Fruit fly (Drosophila melanogaster) whole organism, embryonic: ENCODE data around the gene ClpX.

Experiments used
- Abd-B ChIP-seq: fragments of 200-800 bp; sonication (Bioruptor generic); optimal IDR thresholded peaks from 2 replicates; lab custom pipeline; 2018; ENCODE audit warnings: missing biosample characterization, mild to moderate bottlenecking, missing genetic modification characterization, moderate library complexity
- Bdp1 ChIP-seq: fragments of 200-800 bp; sonication (Bioruptor generic); optimal IDR thresholded peaks from 3 replicates; lab custom pipeline; 2016; ENCODE audit warnings: missing biosample characterization, missing genetic modification characterization
- CG10267 ChIP-seq: fragments of 200-800 bp; sonication (Bioruptor generic); optimal IDR thresholded peaks from 2 replicates; lab custom pipeline; 2018; ENCODE audit warnings: missing biosample characterization, mild to moderate bottlenecking, missing genetic modification characterization, moderate library complexity
- CG10959 ChIP-seq: fragments of 200-800 bp; sonication (Bioruptor generic); IDR thresholded peaks from 2 replicates; pipeline ENCODE4 v1.3.6; 2022; ENCODE audit warnings: missing biosample characterization, missing genetic modification characterization
- CG11247 ChIP-seq: fragments of 200-800 bp; sonication (Bioruptor generic); IDR thresholded peaks from 2 replicates; pipeline ENCODE4 v1.3.6; 2022; ENCODE audit warnings: missing biosample characterization, missing genetic modification characterization
- CG11696 ChIP-seq: fragments of 200-800 bp; sonication (Bioruptor generic); IDR thresholded peaks from 2 replicates; pipeline ENCODE4 v1.3.6; 2022; ENCODE audit warnings: missing biosample characterization, missing genetic modification characterization
- CG15073 ChIP-seq: fragments of 200-800 bp; sonication (Bioruptor generic); optimal IDR thresholded peaks from 2 replicates; lab custom pipeline; 2016; ENCODE audit warnings: missing biosample characterization, missing genetic modification characterization
- CG15601 ChIP-seq: fragments of 200-800 bp; sonication (Bioruptor generic); optimal IDR thresholded peaks from 3 replicates; lab custom pipeline; 2019; ENCODE audit warnings: missing biosample characterization, mild to moderate bottlenecking, missing genetic modification characterization, moderate library complexity
- CG17361 ChIP-seq: fragments of 200-800 bp; sonication (Bioruptor generic); IDR thresholded peaks from 3 replicates; pipeline ENCODE4 v1.3.6; 2022; ENCODE audit warnings: missing biosample characterization, missing genetic modification characterization
- CG2120 ChIP-seq: fragments of 200-800 bp; sonication (Bioruptor generic); optimal IDR thresholded peaks from 3 replicates; lab custom pipeline; 2016; ENCODE audit warnings: missing biosample characterization, missing genetic modification characterization
- CG31224 ChIP-seq: fragments of 200-800 bp; sonication (Bioruptor generic); IDR thresholded peaks from 2 replicates; pipeline ENCODE4 v1.3.6; 2022; ENCODE audit warnings: missing biosample characterization, missing genetic modification characterization
- CG6689 ChIP-seq: fragments of 200-800 bp; sonication (Bioruptor generic); IDR thresholded peaks from 2 replicates; pipeline ENCODE4 v1.3.6; 2022; ENCODE audit warnings: missing biosample characterization, missing genetic modification characterization
- CTCF ChIP-seq: fragments of 200-800 bp; sonication (Bioruptor generic); optimal IDR thresholded peaks from 2 replicates; lab custom pipeline; 2017; ENCODE audit warnings: missing biosample characterization, mild to moderate bottlenecking, missing genetic modification characterization, moderate library complexity
- Drgx ChIP-seq: fragments of 200-800 bp; sonication (Bioruptor generic); IDR thresholded peaks from 2 replicates; pipeline ENCODE4 v1.3.6; 2022; ENCODE audit warnings: missing biosample characterization, missing genetic modification characterization
- E2f1 ChIP-seq: fragments of 200-800 bp; sonication (Bioruptor generic); IDR thresholded peaks from 2 replicates; pipeline ENCODE4 v1.3.6; 2022; ENCODE audit warnings: missing biosample characterization, missing genetic modification characterization
- Eip74EF ChIP-seq, 2 experiments: fragments of 200-800 bp in 1 of 2; fragments of >200 bp in 1 of 2; sonication (Bioruptor generic) in 1 of 2; optimal IDR thresholded peaks; 2 replicates each; lab custom pipeline; 2017 to 2019; ENCODE audit warnings: missing biosample characterization in 2 of 2, missing genetic modification characterization in 2 of 2, mild to moderate bottlenecking in 1 of 2, moderate library complexity in 1 of 2
- Elba2 ChIP-seq: fragments of 200-800 bp; sonication (Bioruptor generic); optimal IDR thresholded peaks from 3 replicates; lab custom pipeline; 2016; ENCODE audit warnings: missing biosample characterization, missing genetic modification characterization
- Gug ChIP-seq: fragments of 200-800 bp; sonication (Bioruptor generic); IDR thresholded peaks from 4 replicates; pipeline ENCODE4 v1.3.6; 2022; ENCODE audit warnings: missing biosample characterization, missing genetic modification characterization
- H15 ChIP-seq: fragments of 200-800 bp; sonication (Bioruptor generic); IDR thresholded peaks from 3 replicates; pipeline ENCODE4 v1.3.6; 2022; ENCODE audit warnings: missing biosample characterization, missing genetic modification characterization
- Hr39 ChIP-seq: fragments of >200 bp; optimal IDR thresholded peaks from 2 replicates; lab custom pipeline; 2017
- Lim3 ChIP-seq: fragments of 200-800 bp; sonication (Bioruptor generic); IDR thresholded peaks from 2 replicates; pipeline ENCODE4 v1.3.6; 2022; ENCODE audit warnings: missing biosample characterization, missing genetic modification characterization
- NC2β ChIP-seq: fragments of 200-800 bp; sonication (Bioruptor generic); optimal IDR thresholded peaks from 2 replicates; lab custom pipeline; 2016; ENCODE audit warnings: missing biosample characterization, missing genetic modification characterization
- Scr ChIP-seq: fragments of 200-800 bp; sonication (Bioruptor generic); IDR thresholded peaks from 2 replicates; pipeline ENCODE4 v1.3.6; 2022; ENCODE audit warnings: missing biosample characterization, missing genetic modification characterization; ENCODE audit not compliant: partially characterized antibody
- Sox100B ChIP-seq: fragments of 200-800 bp; sonication (Bioruptor generic); optimal IDR thresholded peaks from 3 replicates; lab custom pipeline; 2018; ENCODE audit warnings: missing biosample characterization, mild to moderate bottlenecking, missing genetic modification characterization
- Sry-δ ChIP-seq: fragments of 200-800 bp; sonication (Bioruptor generic); optimal IDR thresholded peaks from 2 replicates; lab custom pipeline; 2016; ENCODE audit warnings: missing biosample characterization, missing genetic modification characterization
- Ssrp ChIP-seq: fragments of 200-800 bp; sonication (Bioruptor generic); optimal IDR thresholded peaks from 2 replicates; lab custom pipeline; 2018; ENCODE audit warnings: missing biosample characterization, mild to moderate bottlenecking, missing genetic modification characterization, moderate library complexity
- Stat92E ChIP-seq, 3 experiments: fragments of >200 bp in 2 of 3; fragments of 200-800 bp in 1 of 3; sonication (Bioruptor generic) in 1 of 3; optimal IDR thresholded peaks; 2 replicates each; lab custom pipeline; 2017 to 2019; ENCODE audit warnings: missing biosample characterization in 3 of 3, missing genetic modification characterization in 3 of 3, mild to moderate bottlenecking in 1 of 3, moderate library complexity in 1 of 3
- Trl ChIP-seq, 3 experiments: fragments of >200 bp in 2 of 3; fragments of 200-800 bp in 1 of 3; sonication (Bioruptor generic) in 1 of 3; optimal IDR thresholded peaks; 2 replicates in 1 of 3; 3 replicates in 2 of 3; lab custom pipeline; 2016 to 2017; ENCODE audit warnings: missing biosample characterization in 1 of 3, missing genetic modification characterization in 1 of 3
- bcd ChIP-seq: fragments of 200-800 bp; sonication (Bioruptor generic); optimal IDR thresholded peaks from 2 replicates; lab custom pipeline; 2017; ENCODE audit warnings: missing biosample characterization, mild to moderate bottlenecking, missing genetic modification characterization
- br ChIP-seq: fragments of >200 bp; optimal IDR thresholded peaks from 2 replicates; lab custom pipeline; 2017
- cas ChIP-seq: fragments of 200-800 bp; sonication (Bioruptor generic); IDR thresholded peaks from 2 replicates; pipeline ENCODE4 v1.3.6; 2022; ENCODE audit warnings: missing biosample characterization, missing genetic modification characterization
- eve ChIP-seq, 2 experiments: fragments of >200 bp; optimal IDR thresholded peaks; 2 replicates each; lab custom pipeline; 2017; ENCODE audit warnings: missing biosample characterization in 2 of 2, missing genetic modification characterization in 2 of 2
- exex ChIP-seq: fragments of 200-800 bp; sonication (Bioruptor generic); optimal IDR thresholded peaks from 4 replicates; lab custom pipeline; 2018; ENCODE audit warnings: missing biosample characterization, mild to moderate bottlenecking, missing genetic modification characterization, moderate library complexity
- hbn ChIP-seq: fragments of 200-800 bp; sonication (Bioruptor generic); IDR thresholded peaks from 2 replicates; pipeline ENCODE4 v1.3.6; 2022; ENCODE audit warnings: missing biosample characterization, missing genetic modification characterization; ENCODE audit not compliant: partially characterized antibody
- her ChIP-seq: fragments of 200-800 bp; sonication (Bioruptor generic); optimal IDR thresholded peaks from 2 replicates; lab custom pipeline; 2016; ENCODE audit warnings: missing biosample characterization, missing genetic modification characterization
- lab ChIP-seq: fragments of 200-800 bp; sonication (Bioruptor generic); optimal IDR thresholded peaks from 3 replicates; lab custom pipeline; 2017; ENCODE audit warnings: missing biosample characterization, missing genetic modification characterization, mild to moderate bottlenecking, moderate library complexity, missing genetic modification reagents
- lmd ChIP-seq: fragments of 200-800 bp; sonication (Bioruptor generic); IDR thresholded peaks from 2 replicates; pipeline ENCODE4 v1.3.6; 2022; ENCODE audit warnings: missing biosample characterization, missing genetic modification characterization
- luna ChIP-seq: fragments of 200-800 bp; sonication (Bioruptor generic); optimal IDR thresholded peaks from 2 replicates; lab custom pipeline; 2016; ENCODE audit warnings: missing biosample characterization, missing genetic modification characterization
- mam ChIP-seq: fragments of 200-800 bp; sonication (Bioruptor generic); optimal IDR thresholded peaks from 3 replicates; lab custom pipeline; 2016; ENCODE audit warnings: missing biosample characterization, missing genetic modification characterization
- nerfin-1 ChIP-seq: fragments of 200-800 bp; sonication (Bioruptor generic); optimal IDR thresholded peaks from 3 replicates; lab custom pipeline; 2019; ENCODE audit warnings: missing biosample characterization, mild to moderate bottlenecking, missing genetic modification characterization, moderate library complexity
- p53 ChIP-seq: fragments of 200-800 bp; sonication (Bioruptor generic); optimal IDR thresholded peaks from 2 replicates; lab custom pipeline; 2016; ENCODE audit warnings: missing biosample characterization, missing genetic modification characterization
- pan ChIP-seq, 4 experiments: fragments of >200 bp in 3 of 4; fragments of 200-800 bp in 1 of 4; sonication (Bioruptor generic) in 1 of 4; optimal IDR thresholded peaks in 3 of 4; IDR thresholded peaks in 1 of 4; 2 replicates each; pipeline versions ENCODE4 v1.3.6 to Lab custom; 2017 to 2022; ENCODE audit warnings: missing biosample characterization in 2 of 4, missing genetic modification characterization in 2 of 4, mixed read lengths in 1 of 4
- sob ChIP-seq: fragments of 200-800 bp; sonication (Bioruptor generic); IDR thresholded peaks from 2 replicates; pipeline ENCODE4 v1.3.6; 2022; ENCODE audit warnings: missing biosample characterization, missing genetic modification characterization
- stc ChIP-seq: fragments of 200-800 bp; sonication (Bioruptor generic); IDR thresholded peaks from 2 replicates; pipeline ENCODE4 v1.3.6; 2022; ENCODE audit warnings: missing biosample characterization, missing genetic modification characterization
- tap ChIP-seq: fragments of 200-800 bp; optimal IDR thresholded peaks from 3 replicates; lab custom pipeline; 2019; ENCODE audit warnings: missing biosample characterization, mild to moderate bottlenecking, missing genetic modification characterization, moderate library complexity
- tna ChIP-seq: fragments of 200-800 bp; sonication (Bioruptor generic); IDR thresholded peaks from 2 replicates; pipeline ENCODE4 v1.3.6; 2022; ENCODE audit warnings: missing biosample characterization, missing genetic modification characterization; ENCODE audit not compliant: partially characterized antibody
- tup ChIP-seq: fragments of 200-800 bp; sonication (Bioruptor generic); optimal IDR thresholded peaks from 2 replicates; lab custom pipeline; 2016; ENCODE audit warnings: missing biosample characterization, mild to moderate bottlenecking, missing genetic modification characterization, moderate library complexity
- wek ChIP-seq: fragments of 200-800 bp; sonication (Bioruptor generic); optimal IDR thresholded peaks from 3 replicates; lab custom pipeline; 2018; ENCODE audit warnings: missing biosample characterization, mild to moderate bottlenecking, missing genetic modification characterization, moderate library complexity
- z ChIP-seq: fragments of 200-800 bp; sonication (Bioruptor generic); IDR thresholded peaks from 3 replicates; pipeline ENCODE4 v1.3.6; 2022; ENCODE audit warnings: missing biosample characterization, missing genetic modification characterization

Gene ClpX

DNA sequence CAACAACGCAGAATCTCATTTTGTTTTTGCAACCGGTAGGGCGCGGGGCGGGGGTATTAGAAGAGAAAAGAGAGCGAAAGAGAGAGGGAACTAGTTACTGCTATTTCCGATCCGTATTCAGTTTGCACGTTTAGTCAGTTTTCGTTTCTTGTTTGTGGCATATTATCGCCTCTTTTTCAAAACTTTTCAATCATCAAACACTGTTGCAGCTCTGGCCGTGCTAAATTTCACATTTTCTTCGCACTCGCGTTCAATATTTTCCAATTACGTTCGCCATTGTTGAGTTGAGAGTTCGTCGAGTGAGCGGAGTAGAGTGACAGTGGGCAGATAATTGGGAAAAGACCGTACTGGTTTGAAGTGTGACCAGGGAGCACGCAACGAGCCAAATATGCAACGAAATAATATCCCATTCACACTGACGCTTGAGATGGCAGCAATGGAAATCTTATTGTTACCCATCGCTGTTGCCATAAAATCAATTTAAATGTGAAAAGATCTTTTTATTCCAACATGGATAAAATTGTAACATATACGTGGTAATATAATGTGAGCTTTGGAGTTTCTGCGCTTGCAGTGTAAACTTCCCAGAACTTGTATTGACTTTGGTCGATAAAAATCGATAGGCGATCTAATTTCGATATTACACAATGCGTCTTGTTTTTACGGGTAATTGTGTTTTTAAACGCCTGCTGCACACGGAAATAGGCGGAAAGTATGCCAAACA lies 42.3 kb downstream of the ClpX start, which contains the start of the genes Ire1 and Mrm2 (continued):
- no peak for TF ChIP-seq tap (tag; lab: Kevin White, UChicago)
- TF ChIP-seq luna (GFP tag; lab: Kevin White, UChicago), result peak; percentile 65
- TF ChIP-seq Sox100B, result peak; percentile 15
- peak; percentile 88 for TF ChIP-seq Gug (GFP tag; lab: Robert Waterston, UW)
- TF ChIP-seq Trl (optimal IDR thresholded peaks at IDR 0.05; lab: Kevin White, UChicago), result peak; percentile 75 to 91
- TF ChIP-seq Trl (GFP tag; optimal IDR thresholded peaks at IDR 0.05; lab: Kevin White, UChicago), result peak; percentile 86
- TF ChIP-seq CG10959 (GFP tag; lab: Robert Waterston, UW), result peak; percentile 63
- TF ChIP-seq Lim3 (GFP tag; lab: Robert Waterston, UW), result no peak
- no peak for TF ChIP-seq tup (GFP tag; lab: Kevin White, UChicago)
- peak; percentile 80 for TF ChIP-seq bcd (GFP tag; lab: Kevin White, UChicago)
- no peak; the same call in 1 of the 2 replicates for TF ChIP-seq tna (GFP tag; lab: Robert Waterston, UW)
- TF ChIP-seq nerfin-1, result peak; percentile 59
- peak; percentile 85 for TF ChIP-seq lmd (GFP tag; lab: Robert Waterston, UW)
- no peak for TF ChIP-seq stc
- TF ChIP-seq Ssrp (tag; lab: Kevin White, UChicago), result peak; percentile 77
- no peak for TF ChIP-seq CG15073 (GFP tag; lab: Kevin White, UChicago)
- peak; percentile 83 for TF ChIP-seq p53 (GFP tag; lab: Kevin White, UChicago)
- peak; percentile 88 for TF ChIP-seq CG17361 (GFP tag; lab: Robert Waterston, UW)
- TF ChIP-seq mam (GFP tag; lab: Kevin White, UChicago), result peak; percentile 93
- TF ChIP-seq CTCF (GFP tag; lab: Kevin White, UChicago), result no peak
- TF ChIP-seq Stat92E (GFP tag; optimal IDR thresholded peaks at IDR 0.05; lab: Kevin White, UChicago), result peak in 1 of 3 experiments; percentile 58
- peak; percentile 77 for TF ChIP-seq CG11247 (GFP tag; lab: Robert Waterston, UW)
- TF ChIP-seq sob (GFP tag; lab: Robert Waterston, UW), result peak; percentile 86
- TF ChIP-seq lab (GFP tag; lab: Kevin White, UChicago), result peak; percentile 75
- TF ChIP-seq Bdp1, result peak; percentile 75
- peak; percentile 79 for TF ChIP-seq E2f1 (GFP tag; lab: Robert Waterston, UW)
- TF ChIP-seq exex (tag; lab: Kevin White, UChicago), result peak; percentile 46
- TF ChIP-seq hbn (GFP tag; lab: Robert Waterston, UW), result peak; percentile 53; the same call in 1 of the 2 replicates
- TF ChIP-seq pan (optimal IDR thresholded peaks at IDR 0.05; lab: Kevin White, UChicago), result no peak
- peak in 1 of 2 experiments; percentile 78 for TF ChIP-seq pan (GFP tag; optimal IDR thresholded peaks at IDR 0.05 in 1 of 2, IDR thresholded peaks at IDR 0.05 in 1 of 2)
- TF ChIP-seq Drgx (GFP tag; lab: Robert Waterston, UW), result peak; percentile 42; the same call in 1 of the 2 replicates
- TF ChIP-seq CG11696, result peak; percentile 63; the same call in 1 of the 2 replicates
- peak; percentile 21; the same call in 1 of the 3 replicates for TF ChIP-seq H15 (GFP tag; lab: Robert Waterston, UW)
- peak; percentile 81 for TF ChIP-seq CG6689 (GFP tag; lab: Robert Waterston, UW)
- peak; percentile 60 for TF ChIP-seq wek
- peak; percentile 79 for TF ChIP-seq Scr (GFP tag; lab: Robert Waterston, UW)
- TF ChIP-seq Elba2 (GFP tag; lab: Kevin White, UChicago), result peak; percentile 96
- TF ChIP-seq z (GFP tag; lab: Robert Waterston, UW), result 0 out of 3 replicates have a peak, but pooled peaks have one; percentile 26
- TF ChIP-seq CG2120 (GFP tag; lab: Kevin White, UChicago), result peak; percentile 91
- TF ChIP-seq her (GFP tag; lab: Kevin White, UChicago), result peak; percentile 81
- peak; percentile 91 for TF ChIP-seq NC2β (GFP tag; lab: Kevin White, UChicago)
- TF ChIP-seq eve (GFP tag; optimal IDR thresholded peaks at IDR 0.05; lab: Kevin White, UChicago), result no peak
- TF ChIP-seq CG10267, result peak; percentile 78
- peak in 1 of 2 experiments; percentile 98 for TF ChIP-seq Eip74EF (GFP tag; optimal IDR thresholded peaks at IDR 0.05; lab: Kevin White, UChicago)
- peak; percentile 24; the same call in 1 of the 2 replicates for TF ChIP-seq cas (GFP tag; lab: Robert Waterston, UW)
- no peak for TF ChIP-seq Hr39 (lab: Kevin White, UChicago)
- peak; percentile 87 for TF ChIP-seq Abd-B (GFP tag; lab: Kevin White, UChicago)
- peak; percentile 82 for TF ChIP-seq CG15601
- TF ChIP-seq CG31224 (GFP tag; lab: Robert Waterston, UW), result peak; percentile 58; the same call in 1 of the 2 replicates
- peak; percentile 91 for TF ChIP-seq Sry-δ
- TF ChIP-seq br, result no peak
